Worm (Caenorhabditis elegans) whole organism, early embryonic: ENCODE data around the gene kin-5.

Source experiments
- B0310.2 ChIP-seq: sonication (generic microtip); optimal IDR thresholded peaks from 2 replicates; lab custom pipeline; 2016; ENCODE audit warnings: mild to moderate bottlenecking, missing genetic modification characterization, missing compliant biosample characterization
- F13C5.2 ChIP-seq: sonication (generic microtip); optimal IDR thresholded peaks from 2 replicates; lab custom pipeline; 2017; ENCODE audit warnings: mild to moderate bottlenecking, missing genetic modification characterization, inconsistent platforms, missing compliant biosample characterization
- aly-1 ChIP-seq: sonication (generic microtip); optimal IDR thresholded peaks from 2 replicates; lab custom pipeline; 2016; ENCODE audit warnings: missing genetic modification characterization, missing compliant biosample characterization
- ama-1 ChIP-seq: fragments of 150-350 bp; optimal IDR thresholded peaks from 2 replicates; lab custom pipeline; 2014
- ceh-13 ChIP-seq: fragments of 200-800 bp; sonication (Bioruptor generic); optimal IDR thresholded peaks from 2 replicates; lab custom pipeline; 2018; ENCODE audit warnings: mild to moderate bottlenecking, missing genetic modification characterization, missing compliant biosample characterization
- ceh-36 ChIP-seq: sonication (generic microtip); optimal IDR thresholded peaks from 2 replicates; lab custom pipeline; 2016; ENCODE audit warnings: missing genetic modification characterization, inconsistent platforms, missing compliant biosample characterization
- ets-7 ChIP-seq: sonication (generic microtip); optimal IDR thresholded peaks from 2 replicates; lab custom pipeline; 2016; ENCODE audit warnings: missing genotype, missing genetic modification characterization, missing compliant biosample characterization
- flt-1 ChIP-seq: fragments of 200-800 bp; sonication (Bioruptor generic); IDR thresholded peaks from 2 replicates; pipeline ENCODE4 v1.3.6; 2022; ENCODE audit warnings: missing genetic modification characterization, missing compliant biosample characterization
- hmbx-1 ChIP-seq: sonication (generic microtip); optimal IDR thresholded peaks from 2 replicates; lab custom pipeline; 2016; ENCODE audit warnings: mild to moderate bottlenecking, missing genetic modification characterization, missing compliant biosample characterization
- hmg-4 ChIP-seq: fragments of 200-800 bp; sonication (Bioruptor generic); optimal IDR thresholded peaks from 2 replicates; lab custom pipeline; 2018; ENCODE audit warnings: mild to moderate bottlenecking, missing genetic modification characterization, missing compliant biosample characterization
- hnd-1 ChIP-seq: sonication (generic microtip); optimal IDR thresholded peaks from 2 replicates; lab custom pipeline; 2016; ENCODE audit warnings: missing genetic modification characterization, missing compliant biosample characterization
- pes-1 ChIP-seq: fragments of 200-800 bp; sonication (Bioruptor generic); IDR thresholded peaks from 2 replicates; pipeline ENCODE4 v1.3.6; 2022; ENCODE audit warnings: missing genetic modification reagents, missing genetic modification characterization, missing compliant biosample characterization
- scrt-1 ChIP-seq: fragments of 200-800 bp; sonication (Bioruptor generic); IDR thresholded peaks from 2 replicates; pipeline ENCODE4 v1.3.6; 2022; ENCODE audit warnings: missing genetic modification characterization, missing compliant biosample characterization
- sea-1 ChIP-seq: fragments of 200-800 bp; sonication (Bioruptor generic); conservative IDR thresholded peaks from 2 replicates; pipeline ENCODE4 v1.3.6; 2022; ENCODE audit warnings: missing genetic modification characterization, missing compliant biosample characterization
- tbx-11 ChIP-seq: fragments of 200-800 bp; sonication (Bioruptor generic); IDR thresholded peaks from 2 replicates; pipeline ENCODE4 v1.3.6; 2022; ENCODE audit warnings: missing genetic modification characterization, missing compliant biosample characterization
- tbx-37 ChIP-seq: fragments of 200-800 bp; sonication (Bioruptor generic); conservative IDR thresholded peaks from 2 replicates; pipeline ENCODE4 v1.3.6; 2022; ENCODE audit warnings: missing genetic modification reagents, missing genetic modification characterization, missing compliant biosample characterization
- tra-4 ChIP-seq: sonication (generic microtip); optimal IDR thresholded peaks from 2 replicates; lab custom pipeline; 2017; ENCODE audit warnings: missing genetic modification characterization, missing compliant biosample characterization

The kin-5 gene

ce11 chrIV:9998487-9999218 lies 29.7 kb upstream of the kin-5 start, which contains the start of gene pyp-1:
Gene pyp-1 (minus strand): TSS chrIV:9998925.
- TF ChIP-seq hmg-4 (no peak), B0310.2 (tag; lab: Kevin White, UChicago) (no peak), pes-1 (GFP tag; lab: Robert Waterston, UW) (no peak), flt-1 (GFP tag; lab: Robert Waterston, UW) (no peak), sea-1 (GFP tag; lab: Robert Waterston, UW) (no peak)

- TF ChIP-seq ama-1 (lab: Kevin White, UChicago) = peak; percentile 61
- TF ChIP-seq flt-1 (GFP tag; lab: Robert Waterston, UW) = no peak
Observed at ce11 chrIV:9994895-9995394, 26.0 kb upstream of the kin-5 start, which contains the start of gene uba-1. Gene uba-1 (minus strand): TSS chrIV:9994945.

DNA sequence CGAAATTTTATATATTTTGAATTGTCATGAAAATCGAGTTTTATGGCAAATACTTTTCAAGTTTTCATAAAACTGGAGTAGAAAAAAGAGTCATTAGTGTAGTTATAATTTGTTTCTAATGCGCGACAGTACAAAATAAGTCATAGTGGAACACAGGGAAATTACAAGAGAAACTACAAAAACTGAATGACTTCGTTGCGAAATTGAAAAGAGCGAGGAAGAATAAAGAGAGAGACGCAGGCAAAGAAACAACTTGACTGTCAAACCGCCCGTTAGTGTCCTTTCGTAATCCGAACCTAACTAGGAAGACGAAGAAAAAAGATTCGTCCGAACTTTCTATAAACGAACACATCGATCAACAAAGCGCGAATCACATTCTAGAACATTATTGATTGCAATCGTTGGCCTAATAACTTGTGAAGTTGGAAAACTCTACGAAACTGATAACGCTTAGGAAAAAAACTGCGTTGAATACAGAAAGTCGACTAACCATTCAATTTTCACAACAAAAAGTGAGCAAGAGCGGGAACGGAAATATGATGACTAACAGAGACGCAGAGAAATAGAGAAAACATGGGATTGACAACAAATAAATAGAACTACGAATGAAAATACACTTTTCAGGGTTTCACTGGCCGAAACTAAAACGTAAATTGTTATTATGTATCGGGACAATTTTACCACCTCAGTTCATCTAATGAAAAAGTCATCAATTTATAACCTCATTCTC lies 24.6 kb upstream of the kin-5 start:
- no peak for TF ChIP-seq ets-7
- TF ChIP-seq tbx-37 (GFP tag; lab: Robert Waterston, UW) = no peak
- no peak for TF ChIP-seq ceh-13
- no peak for TF ChIP-seq hmbx-1
- no peak for TF ChIP-seq B0310.2 (tag; lab: Kevin White, UChicago)
- TF ChIP-seq hmg-4 = no peak
- no peak for TF ChIP-seq ama-1 (lab: Kevin White, UChicago)
- TF ChIP-seq F13C5.2 (tag; lab: Kevin White, UChicago) = no peak
- TF ChIP-seq scrt-1 (GFP tag; lab: Robert Waterston, UW) = no peak
- no peak for TF ChIP-seq sea-1 (GFP tag; lab: Robert Waterston, UW)

DNA sequence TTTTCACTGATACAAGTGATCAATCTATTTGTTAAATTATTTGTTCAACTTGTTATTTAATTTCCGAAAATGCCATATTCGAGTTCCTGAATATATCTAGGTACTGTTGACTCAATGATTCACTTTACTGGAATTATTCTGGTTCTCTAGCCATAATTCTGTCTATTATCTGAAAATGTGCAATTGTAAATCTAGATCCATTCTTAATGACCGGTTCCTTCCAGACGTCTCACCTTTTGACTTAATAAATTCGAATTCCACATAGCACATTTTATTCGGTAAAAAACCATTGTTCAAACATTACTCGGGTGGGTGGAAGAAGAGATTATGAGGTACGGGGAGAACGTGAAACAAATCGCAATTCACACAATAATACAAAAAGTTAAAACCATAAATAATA lies 20.4 kb upstream of the kin-5 start:
- TF ChIP-seq tra-4 (tag; lab: Kevin White, UChicago) = no peak
- TF ChIP-seq ama-1 (lab: Kevin White, UChicago) = no peak
- no peak for TF ChIP-seq aly-1
- no peak for TF ChIP-seq tbx-11
- no peak for TF ChIP-seq ets-7
- no peak for TF ChIP-seq hnd-1 (tag; lab: Kevin White, UChicago)
- TF ChIP-seq ceh-36 = no peak
- TF ChIP-seq hmbx-1 = no peak
- TF ChIP-seq F13C5.2 (tag; lab: Kevin White, UChicago) = no peak

- TF ChIP-seq B0310.2 (tag; lab: Kevin White, UChicago) = no peak
- TF ChIP-seq hmbx-1 = no peak
Observed at ce11 chrIV:9982895-9983294, 13.9 kb upstream of the kin-5 start, which contains the start of gene mam-2. Gene mam-2 (plus strand): TSS chrIV:9983195.

DNA sequence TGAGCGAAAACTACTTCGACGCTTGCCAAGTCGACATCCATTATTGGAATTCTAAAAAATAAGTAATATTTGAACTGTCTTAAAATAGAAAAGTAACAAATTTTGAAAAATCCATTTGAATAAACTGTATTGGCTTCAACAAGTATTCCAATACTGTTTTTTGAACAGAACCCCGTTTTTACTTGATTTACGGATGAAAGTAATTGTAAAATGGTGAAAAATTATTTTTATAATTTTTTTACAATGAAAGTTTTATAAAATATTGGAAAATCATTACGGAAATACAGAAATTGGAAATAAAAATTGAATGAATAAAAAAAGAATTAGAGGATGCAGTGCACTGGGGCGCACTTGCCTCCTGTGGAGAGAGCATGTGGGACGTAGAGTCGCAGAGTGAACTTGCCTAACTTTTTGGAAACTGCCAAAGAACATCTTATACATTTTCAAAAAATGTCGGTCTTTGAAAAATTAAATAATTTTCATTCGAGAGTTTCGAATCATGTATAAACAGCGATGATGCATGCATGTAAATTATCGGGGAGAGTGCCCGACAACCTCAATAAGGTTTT lies 13.3 kb upstream of the kin-5 start, which contains the start of gene rrp-1:
Gene rrp-1, minus strand, starts transcription at position 51 of the 569 bp plus-strand sequence.
- TF ChIP-seq tra-4 (tag; lab: Kevin White, UChicago) = no peak
- no peak for TF ChIP-seq scrt-1 (GFP tag; lab: Robert Waterston, UW)
- TF ChIP-seq hnd-1 (tag; lab: Kevin White, UChicago) = no peak
- no peak for TF ChIP-seq ets-7
- TF ChIP-seq ceh-13 = no peak

- TF ChIP-seq B0310.2 (tag; lab: Kevin White, UChicago) (no peak), tbx-37 (GFP tag; lab: Robert Waterston, UW) (no peak), hnd-1 (tag; lab: Kevin White, UChicago) (no peak), flt-1 (GFP tag; lab: Robert Waterston, UW) (no peak), F13C5.2 (tag; lab: Kevin White, UChicago) (no peak), tra-4 (tag; lab: Kevin White, UChicago) (no peak), ets-7 (no peak), ama-1 (lab: Kevin White, UChicago) (no peak), ceh-36 (no peak)
Observed at ce11 chrIV:9977602-9978172, 8.7 kb upstream of the kin-5 start, which contains the start of gene dhp-2. Gene dhp-2 (plus strand): TSS chrIV:9978122.

DNA sequence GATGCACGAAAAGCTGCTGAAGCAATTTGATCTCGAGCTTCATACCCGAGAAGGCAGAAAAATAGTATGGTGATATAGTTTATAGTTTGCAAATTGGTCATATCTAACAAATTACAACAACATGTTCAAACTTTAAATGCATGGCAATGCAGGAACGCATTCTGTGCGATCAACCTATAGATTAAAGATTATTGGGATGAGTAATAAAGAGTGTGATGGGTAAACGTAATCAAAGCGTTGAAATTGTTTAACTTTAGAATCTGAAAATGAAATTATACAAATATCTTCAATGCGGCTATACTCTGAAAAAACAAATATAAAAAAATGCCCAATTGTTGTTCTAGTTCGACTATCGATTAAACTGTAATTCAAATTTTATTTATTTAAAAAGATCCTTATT lies 7.3 kb upstream of the kin-5 start, which contains the start of gene C47E12.14:
Gene C47E12.14, minus strand, starts transcription at position 101 of the 400 bp plus-strand sequence.
- TF ChIP-seq F13C5.2 (tag; lab: Kevin White, UChicago) = no peak
- no peak for TF ChIP-seq ceh-36
- no peak for TF ChIP-seq pes-1 (GFP tag; lab: Robert Waterston, UW)
- no peak for TF ChIP-seq tbx-37 (GFP tag; lab: Robert Waterston, UW)
